Fruit fly (Drosophila melanogaster) whole organism, embryonic: ENCODE data around the gene Cdk5alpha.

Experiments used
- CG6813 ChIP-seq: fragments of 200-800 bp; sonication (Bioruptor generic); optimal IDR thresholded peaks from 2 replicates; lab custom pipeline; 2017; ENCODE audit warnings: missing biosample characterization, missing genetic modification characterization, mild to moderate bottlenecking, moderate library complexity, missing genetic modification reagents
- Gug ChIP-seq: fragments of 200-800 bp; sonication (Bioruptor generic); IDR thresholded peaks from 4 replicates; pipeline ENCODE4 v1.3.6; 2022; ENCODE audit warnings: missing biosample characterization, missing genetic modification characterization
- Hr3 ChIP-seq: fragments of 200-800 bp; sonication (Bioruptor generic); optimal IDR thresholded peaks from 3 replicates; lab custom pipeline; 2016; ENCODE audit warnings: missing biosample characterization, missing genetic modification characterization
- Lpt ChIP-seq: fragments of >200 bp; optimal IDR thresholded peaks from 2 replicates; lab custom pipeline; 2018; ENCODE audit warnings: missing biosample characterization, missing genetic modification characterization
- Opbp ChIP-seq: fragments of 200-800 bp; sonication (Bioruptor generic); IDR thresholded peaks from 3 replicates; pipeline ENCODE4 v1.3.6; 2022; ENCODE audit warnings: missing biosample characterization, missing genetic modification characterization; ENCODE audit not compliant: partially characterized antibody

dm6 chr2L:10266511-10266910, 44.2 kb downstream of the Cdk5alpha start, which contains the start of gene CG4953:
- TF ChIP-seq Lpt = no peak
- TF ChIP-seq Gug = no peak
- TF ChIP-seq CG6813 (GFP tag; lab: Kevin White, UChicago) = no peak
- TF ChIP-seq Hr3 (GFP tag; lab: Kevin White, UChicago) = no peak
- TF ChIP-seq Opbp (GFP tag; lab: Robert Waterston, UW) = no peak
